Worm (Caenorhabditis elegans) whole organism, L3 larva: ENCODE results near the gene thn-1.
A peak's percentile ranks its signal among the peaks of the same experiment; 100 is the strongest.

Experiments
- R02D3.7 ChIP-seq: fragments of 150-350 bp; optimal IDR thresholded peaks from 2 replicates; lab custom pipeline; 2014; ENCODE audit warnings: missing biosample characterization, missing genetic modification characterization
- ama-1 ChIP-seq: fragments of 150-350 bp; optimal IDR thresholded peaks from 2 replicates; lab custom pipeline; 2018
- ceh-16 ChIP-seq: sonication (generic microtip); optimal IDR thresholded peaks from 2 replicates; lab custom pipeline; 2017; ENCODE audit warnings: missing biosample characterization, missing genetic modification characterization
- ceh-82 ChIP-seq: fragments of 150-350 bp; optimal IDR thresholded peaks from 2 replicates; lab custom pipeline; 2014; ENCODE audit warnings: missing biosample characterization, missing genetic modification characterization
- egl-5 ChIP-seq: fragments of 150-350 bp; optimal IDR thresholded peaks from 2 replicates; lab custom pipeline; 2017; ENCODE audit warnings: missing biosample characterization, missing genetic modification reagents, missing genetic modification characterization, inconsistent platforms
- elt-2 ChIP-seq: sonication (generic microtip); optimal IDR thresholded peaks from 2 replicates; lab custom pipeline; 2016; ENCODE audit warnings: missing genetic modification reagents, mild to moderate bottlenecking, missing genetic modification characterization, missing compliant biosample characterization
- elt-3 ChIP-seq, 3 experiments: fragments of 150-350 bp in 1 of 3; sonication (generic microtip) in 2 of 3; optimal IDR thresholded peaks; 2 replicates in 2 of 3; 4 replicates in 1 of 3; lab custom pipeline; 2014 to 2017; ENCODE audit warnings: missing biosample characterization in 3 of 3, missing genetic modification characterization in 3 of 3
- hmg-11 ChIP-seq: sonication (generic microtip); optimal IDR thresholded peaks from 2 replicates; lab custom pipeline; 2016; ENCODE audit warnings: missing genetic modification characterization, missing compliant biosample characterization
- lin-15B ChIP-seq: fragments of 150-350 bp; optimal IDR thresholded peaks from 2 replicates; lab custom pipeline; 2014; ENCODE audit warnings: missing biosample characterization, missing genetic modification characterization
- lin-39 ChIP-seq: fragments of 150-350 bp; optimal IDR thresholded peaks from 2 replicates; lab custom pipeline; 2018; ENCODE audit warnings: missing biosample characterization, missing genetic modification reagents, missing genetic modification characterization
- nhr-12 ChIP-seq: fragments of 150-350 bp; optimal IDR thresholded peaks from 2 replicates; lab custom pipeline; 2014; ENCODE audit warnings: missing biosample characterization, missing genetic modification characterization
- unc-62 ChIP-seq: fragments of 150-350 bp; sonication (generic microtip); optimal IDR thresholded peaks from 4 replicates; lab custom pipeline; 2014; ENCODE audit warnings: missing biosample characterization, missing genetic modification reagents, missing genetic modification characterization
- ztf-11 ChIP-seq: fragments of 150-350 bp; optimal IDR thresholded peaks from 2 replicates; lab custom pipeline; 2014; ENCODE audit warnings: missing biosample characterization, missing genetic modification characterization

DNA sequence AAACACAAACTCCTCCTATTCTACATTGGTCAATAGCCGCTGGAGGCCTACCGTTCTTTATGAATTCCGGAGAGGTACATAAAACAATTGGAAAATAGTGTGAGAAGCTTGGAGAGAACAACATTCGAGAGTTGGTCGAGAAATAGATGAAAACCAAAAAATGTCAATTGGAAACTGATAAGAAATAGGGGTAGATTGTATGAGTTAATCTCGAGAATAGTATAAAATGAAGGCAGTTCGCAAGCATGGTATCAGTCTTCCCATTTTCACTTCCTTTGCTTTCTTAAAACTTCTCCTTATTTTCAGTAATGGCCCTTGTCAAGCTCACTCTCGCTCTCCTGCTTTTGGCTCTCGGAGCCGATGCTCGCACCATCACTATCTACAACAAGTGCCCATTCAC, 3.0 kb downstream of the thn-1 start, which contains the start of gene thn-2:
- TF ChIP-seq hmg-11 (tag; lab: Kevin White, UChicago) (no peak), elt-2 (peak; percentile 26), unc-62 (GFP tag; lab: Kevin White, UChicago) (no peak), egl-5 (tag; lab: Kevin White, UChicago) (no peak), elt-3 (tag; optimal IDR thresholded peaks at IDR 0.05; lab: Kevin White, UChicago) (no peak), R02D3.7 (tag; lab: Kevin White, UChicago) (no peak), ceh-82 (tag; lab: Kevin White, UChicago) (no peak), ceh-16 (no peak), ztf-11 (tag; lab: Kevin White, UChicago) (no peak), lin-15B (tag; lab: Kevin White, UChicago) (no peak), lin-39 (no peak), nhr-12 (tag; lab: Kevin White, UChicago) (no peak), ama-1 (lab: Kevin White, UChicago) (no peak)
